Fruit fly (Drosophila melanogaster) Kc167 (cell line): ENCODE results near the gene CG5693.

Source experiments
- Myc ChIP-seq: fragments of >200 bp; optimal IDR thresholded peaks from 2 replicates; lab custom pipeline; 2017; ENCODE audit warnings: missing external identifiers
- Sin3A ChIP-seq: fragments of >200 bp; optimal IDR thresholded peaks from 2 replicates; lab custom pipeline; 2018; ENCODE audit warnings: missing external identifiers
- h ChIP-seq: fragments of >200 bp; optimal IDR thresholded peaks from 3 replicates; lab custom pipeline; 2018; ENCODE audit warnings: missing external identifiers
- insv ChIP-seq: fragments of >200 bp; optimal IDR thresholded peaks from 3 replicates; lab custom pipeline; 2018; ENCODE audit warnings: missing external identifiers
- psq ChIP-seq: fragments of >200 bp; optimal IDR thresholded peaks from 2 replicates; lab custom pipeline; 2017; ENCODE audit warnings: missing external identifiers
- ttk ChIP-seq: sonication (Bioruptor generic); optimal IDR thresholded peaks from 2 replicates; lab custom pipeline; 2017; ENCODE audit warnings: missing external identifiers

The CG5693 gene

dm6 chr2L:18003028-18003836 is 3.2 kb upstream of the CG5693 start:
- TF ChIP-seq h (lab: Kevin White, UChicago) (no peak), Myc (lab: Kevin White, UChicago) (no peak), Sin3A (lab: Kevin White, UChicago) (no peak), ttk (lab: Kevin White, UChicago) (no peak), insv (lab: Kevin White, UChicago) (no peak), psq (no peak)

dm6 chr2L:18005481-18005880 is 946 bp upstream of the CG5693 start:
- no peak for TF ChIP-seq Sin3A (lab: Kevin White, UChicago)

dm6 chr2L:18007060-18007459 is 633 bp downstream of the CG5693 start, which contains the start of gene CG42659:
Gene CG42659 (plus strand): TSS chr2L:18007360.
- TF ChIP-seq ttk (lab: Kevin White, UChicago): no peak
- no peak for TF ChIP-seq h (lab: Kevin White, UChicago)
- no peak for TF ChIP-seq insv (lab: Kevin White, UChicago)
- no peak for TF ChIP-seq psq
- TF ChIP-seq Sin3A (lab: Kevin White, UChicago): no peak
- no peak for TF ChIP-seq Myc (lab: Kevin White, UChicago)

dm6 chr2L:18007635-18008034 is 1.2 kb downstream of the CG5693 start, which contains the start of the genes CG42634 and CG42635:
Gene CG42634 (plus strand): TSS chr2L:18007935.
Gene CG42635 (plus strand): TSS chr2L:18007935.
- no peak for TF ChIP-seq psq
- no peak for TF ChIP-seq Sin3A (lab: Kevin White, UChicago)
- no peak for TF ChIP-seq ttk (lab: Kevin White, UChicago)
- no peak for TF ChIP-seq insv (lab: Kevin White, UChicago)
- TF ChIP-seq h (lab: Kevin White, UChicago): no peak
- no peak for TF ChIP-seq Myc (lab: Kevin White, UChicago)

dm6 chr2L:18008653-18009052 is 2.2 kb downstream of the CG5693 start, which contains the start of gene CG31740:
Gene CG31740 (plus strand): TSS chr2L:18008953.
- TF ChIP-seq h (lab: Kevin White, UChicago) (no peak), psq (no peak), ttk (lab: Kevin White, UChicago) (no peak), Sin3A (lab: Kevin White, UChicago) (no peak), insv (lab: Kevin White, UChicago) (no peak), Myc (lab: Kevin White, UChicago) (no peak)

- TF ChIP-seq Myc (lab: Kevin White, UChicago) (no peak), psq (no peak), Sin3A (lab: Kevin White, UChicago) (no peak), ttk (lab: Kevin White, UChicago) (no peak), h (lab: Kevin White, UChicago) (no peak), insv (lab: Kevin White, UChicago) (no peak)
Measured at dm6 chr2L:18009672-18010071, 3.2 kb downstream of the CG5693 start.

- no peak for TF ChIP-seq psq
- TF ChIP-seq Myc (lab: Kevin White, UChicago): no peak
- no peak for TF ChIP-seq Sin3A (lab: Kevin White, UChicago)
- TF ChIP-seq h (lab: Kevin White, UChicago): no peak
- no peak for TF ChIP-seq ttk (lab: Kevin White, UChicago)
Measured at dm6 chr2L:18011375-18011774, 4.9 kb downstream of the CG5693 start, which contains the start of gene elfless. Gene elfless (minus strand): TSS chr2L:18011475.

dm6 chr2L:18012168-18012567 is 5.7 kb downstream of the CG5693 start, which contains the start of gene rdo:
Gene rdo (plus strand): TSS chr2L:18012380.
- TF ChIP-seq h (lab: Kevin White, UChicago) (no peak), Sin3A (lab: Kevin White, UChicago) (no peak), ttk (lab: Kevin White, UChicago) (no peak), Myc (lab: Kevin White, UChicago) (no peak), psq (no peak), insv (lab: Kevin White, UChicago) (no peak)

dm6 chr2L:18032741-18033140 is 26.3 kb downstream of the CG5693 start:
- no peak for TF ChIP-seq Myc (lab: Kevin White, UChicago)
